Fruit fly (Drosophila melanogaster) whole organism, embryonic: ENCODE measurements around the gene put.

Experiments used
- Antp ChIP-seq: fragments of 200-800 bp; sonication (Bioruptor generic); optimal IDR thresholded peaks from 3 replicates; lab custom pipeline; 2016; ENCODE audit warnings: missing biosample characterization, missing genetic modification characterization
- CG10267 ChIP-seq: fragments of 200-800 bp; sonication (Bioruptor generic); optimal IDR thresholded peaks from 2 replicates; lab custom pipeline; 2018; ENCODE audit warnings: missing biosample characterization, mild to moderate bottlenecking, missing genetic modification characterization, moderate library complexity
- CG1233 ChIP-seq: fragments of 200-800 bp; sonication (Bioruptor generic); optimal IDR thresholded peaks from 4 replicates; lab custom pipeline; 2018; ENCODE audit warnings: missing biosample characterization, mild to moderate bottlenecking, missing genetic modification characterization
- CG13624 ChIP-seq: fragments of 200-800 bp; sonication (Bioruptor generic); optimal IDR thresholded peaks from 2 replicates; lab custom pipeline; 2016; ENCODE audit warnings: missing biosample characterization, missing genetic modification characterization
- CG14667 ChIP-seq: fragments of 200-800 bp; sonication (Bioruptor generic); IDR thresholded peaks from 2 replicates; pipeline ENCODE4 v1.3.6; 2022; ENCODE audit warnings: missing biosample characterization, missing genetic modification characterization
- CG14710 ChIP-seq: fragments of 200-800 bp; sonication (Bioruptor generic); optimal IDR thresholded peaks from 3 replicates; lab custom pipeline; 2019; ENCODE audit warnings: missing biosample characterization, mild to moderate bottlenecking, missing genetic modification characterization, moderate library complexity
- CG15601 ChIP-seq: fragments of 200-800 bp; sonication (Bioruptor generic); optimal IDR thresholded peaks from 3 replicates; lab custom pipeline; 2019; ENCODE audit warnings: missing biosample characterization, mild to moderate bottlenecking, missing genetic modification characterization, moderate library complexity
- CG15696 ChIP-seq: fragments of 200-800 bp; sonication (Bioruptor generic); optimal IDR thresholded peaks from 2 replicates; lab custom pipeline; 2019; ENCODE audit warnings: missing biosample characterization, mild to moderate bottlenecking, missing genetic modification characterization, moderate library complexity
- CG16813 ChIP-seq: fragments of 200-800 bp; sonication (Bioruptor generic); IDR thresholded peaks from 3 replicates; pipeline ENCODE4 v1.3.6; 2022; ENCODE audit warnings: missing biosample characterization, missing genetic modification characterization; ENCODE audit not compliant: partially characterized antibody
- CG1792 ChIP-seq: fragments of 200-800 bp; sonication (Bioruptor generic); optimal IDR thresholded peaks from 2 replicates; lab custom pipeline; 2016; ENCODE audit warnings: missing biosample characterization, missing genetic modification characterization
- CG18599 ChIP-seq: fragments of 200-800 bp; sonication (Bioruptor generic); optimal IDR thresholded peaks from 3 replicates; lab custom pipeline; 2017; ENCODE audit warnings: missing biosample characterization, missing genetic modification characterization, mild to moderate bottlenecking, moderate library complexity, missing genetic modification reagents
- CG2712 ChIP-seq: fragments of 200-800 bp; optimal IDR thresholded peaks from 3 replicates; lab custom pipeline; 2019; ENCODE audit warnings: missing biosample characterization, mild to moderate bottlenecking, missing genetic modification characterization, moderate library complexity
- CG2889 ChIP-seq: fragments of 200-800 bp; sonication (Bioruptor generic); IDR thresholded peaks from 3 replicates; pipeline ENCODE4 v1.3.6; 2022; ENCODE audit warnings: missing biosample characterization, missing genetic modification characterization
- CG31365 ChIP-seq: fragments of 200-800 bp; sonication (Bioruptor generic); optimal IDR thresholded peaks from 2 replicates; lab custom pipeline; 2018; ENCODE audit warnings: missing biosample characterization, mild to moderate bottlenecking, missing genetic modification characterization
- CG3281 ChIP-seq: fragments of 200-800 bp; sonication (Bioruptor generic); optimal IDR thresholded peaks from 3 replicates; lab custom pipeline; 2017; ENCODE audit warnings: missing biosample characterization, mild to moderate bottlenecking, missing genetic modification characterization
- CG4707 ChIP-seq: fragments of 200-800 bp; sonication (Bioruptor generic); optimal IDR thresholded peaks from 2 replicates; lab custom pipeline; 2018; ENCODE audit warnings: missing biosample characterization, mild to moderate bottlenecking, missing genetic modification characterization, moderate library complexity
- CG9876 ChIP-seq: fragments of 200-800 bp; sonication (Bioruptor generic); optimal IDR thresholded peaks from 2 replicates; lab custom pipeline; 2016; ENCODE audit warnings: missing biosample characterization, missing genetic modification characterization
- CG9932 ChIP-seq: fragments of 200-800 bp; sonication (Bioruptor generic); IDR thresholded peaks from 2 replicates; pipeline ENCODE4 v1.3.6; 2022; ENCODE audit warnings: missing biosample characterization, missing genetic modification characterization
- D19A ChIP-seq: fragments of 200-800 bp; optimal IDR thresholded peaks from 3 replicates; lab custom pipeline; 2019; ENCODE audit warnings: missing biosample characterization, mild to moderate bottlenecking, missing genetic modification characterization, moderate library complexity
- Doc2 ChIP-seq: fragments of 200-800 bp; sonication (Bioruptor generic); IDR thresholded peaks from 2 replicates; pipeline ENCODE4 v1.3.6; 2022; ENCODE audit warnings: missing biosample characterization, missing genetic modification characterization
- HLHmδ ChIP-seq: fragments of 200-800 bp; sonication (Bioruptor generic); optimal IDR thresholded peaks from 2 replicates; lab custom pipeline; 2018; ENCODE audit warnings: missing biosample characterization, mild to moderate bottlenecking, missing genetic modification characterization, moderate library complexity
- Hr3 ChIP-seq: fragments of 200-800 bp; sonication (Bioruptor generic); optimal IDR thresholded peaks from 3 replicates; lab custom pipeline; 2016; ENCODE audit warnings: missing biosample characterization, missing genetic modification characterization
- Hr51 ChIP-seq, 2 experiments: fragments of 200-800 bp; sonication (Bioruptor generic); optimal IDR thresholded peaks; 2 replicates in 1 of 2; 3 replicates in 1 of 2; lab custom pipeline; 2016 to 2018; ENCODE audit warnings: missing biosample characterization in 2 of 2, missing genetic modification characterization in 2 of 2, mild to moderate bottlenecking in 1 of 2, moderate library complexity in 1 of 2
- NfI ChIP-seq: fragments of 200-800 bp; sonication (Bioruptor generic); optimal IDR thresholded peaks from 3 replicates; lab custom pipeline; 2018; ENCODE audit warnings: missing biosample characterization, mild to moderate bottlenecking, missing genetic modification characterization, moderate library complexity
- Poxn ChIP-seq: fragments of 200-800 bp; sonication (Bioruptor generic); IDR thresholded peaks from 2 replicates; pipeline ENCODE4 v1.3.6; 2022; ENCODE audit warnings: missing biosample characterization, missing genetic modification characterization
- Xrp1 ChIP-seq: fragments of 200-800 bp; sonication (Bioruptor generic); IDR thresholded peaks from 2 replicates; pipeline ENCODE4 v1.3.6; 2022; ENCODE audit warnings: missing biosample characterization, missing genetic modification characterization
- amos ChIP-seq: fragments of 200-800 bp; sonication (Bioruptor generic); IDR thresholded peaks from 2 replicates; pipeline ENCODE4 v1.3.6; 2022; ENCODE audit warnings: missing biosample characterization, missing genetic modification characterization; ENCODE audit not compliant: partially characterized antibody
- ato ChIP-seq: fragments of 200-800 bp; sonication (Bioruptor generic); IDR thresholded peaks from 2 replicates; pipeline ENCODE4 v1.3.6; 2022; ENCODE audit warnings: missing biosample characterization, missing genetic modification characterization; ENCODE audit not compliant: partially characterized antibody
- chm ChIP-seq: fragments of 200-800 bp; sonication (Bioruptor generic); IDR thresholded peaks from 2 replicates; pipeline ENCODE4 v1.3.6; 2022; ENCODE audit warnings: missing biosample characterization, missing genetic modification characterization
- crc ChIP-seq: fragments of 200-800 bp; sonication (Bioruptor generic); optimal IDR thresholded peaks from 2 replicates; lab custom pipeline; 2016; ENCODE audit warnings: missing biosample characterization, missing genetic modification characterization
- dan ChIP-seq: fragments of 200-800 bp; sonication (Bioruptor generic); IDR thresholded peaks from 2 replicates; pipeline ENCODE4 v1.3.6; 2022; ENCODE audit warnings: missing biosample characterization, missing genetic modification characterization
- dysf ChIP-seq: fragments of 200-800 bp; sonication (Bioruptor generic); IDR thresholded peaks from 3 replicates; pipeline ENCODE4 v1.3.6; 2022; ENCODE audit warnings: missing biosample characterization, missing genetic modification characterization
- emc ChIP-seq: fragments of 200-800 bp; sonication (Bioruptor generic); optimal IDR thresholded peaks from 2 replicates; lab custom pipeline; 2016; ENCODE audit warnings: missing biosample characterization, missing genetic modification characterization
- fd64A ChIP-seq: fragments of 200-800 bp; sonication (Bioruptor generic); optimal IDR thresholded peaks from 3 replicates; lab custom pipeline; 2018; ENCODE audit warnings: missing biosample characterization, mild to moderate bottlenecking, missing genetic modification characterization
- grau ChIP-seq: fragments of 200-800 bp; optimal IDR thresholded peaks from 3 replicates; lab custom pipeline; 2019; ENCODE audit warnings: missing biosample characterization, mild to moderate bottlenecking, missing genetic modification characterization, moderate library complexity
- hbn ChIP-seq: fragments of 200-800 bp; sonication (Bioruptor generic); IDR thresholded peaks from 2 replicates; pipeline ENCODE4 v1.3.6; 2022; ENCODE audit warnings: missing biosample characterization, missing genetic modification characterization; ENCODE audit not compliant: partially characterized antibody
- ind ChIP-seq: fragments of 200-800 bp; sonication (Bioruptor generic); optimal IDR thresholded peaks from 3 replicates; lab custom pipeline; 2016; ENCODE audit warnings: missing biosample characterization, missing genetic modification characterization
- klu ChIP-seq: fragments of 200-800 bp; sonication (Bioruptor generic); IDR thresholded peaks from 2 replicates; pipeline ENCODE4 v1.3.6; 2022; ENCODE audit warnings: missing biosample characterization, missing genetic modification characterization
- lmd ChIP-seq: fragments of 200-800 bp; sonication (Bioruptor generic); IDR thresholded peaks from 2 replicates; pipeline ENCODE4 v1.3.6; 2022; ENCODE audit warnings: missing biosample characterization, missing genetic modification characterization
- p53 ChIP-seq: fragments of 200-800 bp; sonication (Bioruptor generic); optimal IDR thresholded peaks from 2 replicates; lab custom pipeline; 2016; ENCODE audit warnings: missing biosample characterization, missing genetic modification characterization
- phol ChIP-seq: fragments of 200-800 bp; sonication (Bioruptor generic); optimal IDR thresholded peaks from 3 replicates; lab custom pipeline; 2018; ENCODE audit warnings: missing biosample characterization, mild to moderate bottlenecking, missing genetic modification characterization, moderate library complexity
- prd ChIP-seq, 3 experiments: fragments of >200 bp in 2 of 3; fragments of 200-800 bp in 1 of 3; sonication (Bioruptor generic) in 1 of 3; optimal IDR thresholded peaks in 2 of 3; IDR thresholded peaks in 1 of 3; 2 replicates in 2 of 3; 3 replicates in 1 of 3; pipeline versions ENCODE4 v1.3.6 to Lab custom; 2017 to 2022; ENCODE audit warnings: missing biosample characterization in 1 of 3, missing genetic modification characterization in 1 of 3
- sens-2 ChIP-seq: fragments of 200-800 bp; sonication (Bioruptor generic); IDR thresholded peaks from 2 replicates; pipeline ENCODE4 v1.3.6; 2022; ENCODE audit warnings: missing biosample characterization, missing genetic modification characterization
- seq ChIP-seq: fragments of 200-800 bp; sonication (Bioruptor generic); IDR thresholded peaks from 2 replicates; pipeline ENCODE4 v1.3.6; 2022; ENCODE audit warnings: missing biosample characterization, missing genetic modification characterization
- tgo ChIP-seq: fragments of 200-800 bp; sonication (Bioruptor generic); IDR thresholded peaks from 3 replicates; pipeline ENCODE4 v1.3.6; 2022; ENCODE audit warnings: missing biosample characterization, missing genetic modification characterization
- tin ChIP-seq: fragments of 200-800 bp; sonication (Bioruptor generic); optimal IDR thresholded peaks from 3 replicates; lab custom pipeline; 2016; ENCODE audit warnings: missing biosample characterization, missing genetic modification characterization
- zfh1 ChIP-seq: fragments of 200-800 bp; sonication (Bioruptor generic); IDR thresholded peaks from 3 replicates; pipeline ENCODE4 v1.3.6; 2022; ENCODE audit warnings: missing biosample characterization, missing genetic modification characterization

The put gene

dm6 chr3R:14656760-14657604 lies 31.5 kb upstream of the put start, which contains the start of gene CG3505 (continued):
- 0 out of 3 replicates have a peak, but pooled peaks have one; percentile 36 for TF ChIP-seq dysf (GFP tag; lab: Robert Waterston, UW)
- peak; percentile 1 for TF ChIP-seq Hr3
- no peak for TF ChIP-seq klu (GFP tag; lab: Robert Waterston, UW)
- no peak for TF ChIP-seq sens-2 (GFP tag; lab: Robert Waterston, UW)
- TF ChIP-seq zfh1 = peak; percentile 45; the same call in 1 of the 3 replicates
- TF ChIP-seq grau = peak; percentile 50
- peak; percentile 40; the same call in 1 of the 2 replicates for TF ChIP-seq amos (GFP tag; lab: Robert Waterston, UW)
- TF ChIP-seq p53 (GFP tag; lab: Kevin White, UChicago) = no peak
- no peak for TF ChIP-seq Poxn
- TF ChIP-seq Xrp1 = peak; percentile 26; the same call in 1 of the 2 replicates
- no peak for TF ChIP-seq prd (optimal IDR thresholded peaks at IDR 0.05; lab: Kevin White, UChicago)
- TF ChIP-seq prd (GFP tag; IDR thresholded peaks at IDR 0.05; lab: Robert Waterston, UW) = 0 out of 3 replicates have a peak, but pooled peaks have one; percentile 22
- peak; percentile 45 for TF ChIP-seq phol (tag; lab: Kevin White, UChicago)
- no peak for TF ChIP-seq CG1233 (GFP tag; lab: Kevin White, UChicago)
- TF ChIP-seq CG2889 (GFP tag; lab: Robert Waterston, UW) = no peak
- peak; percentile 49 for TF ChIP-seq NfI (GFP tag; lab: Kevin White, UChicago)
- peak; percentile 19 for TF ChIP-seq CG15601 (tag; lab: Kevin White, UChicago)
- TF ChIP-seq D19A (tag; lab: Kevin White, UChicago) = peak; percentile 71
- peak; percentile 24 for TF ChIP-seq ind (GFP tag; lab: Kevin White, UChicago)
- TF ChIP-seq crc = no peak
- TF ChIP-seq CG18599 (GFP tag; lab: Kevin White, UChicago) = peak; percentile 42
- peak; percentile 22 for TF ChIP-seq HLHmδ (GFP tag; lab: Kevin White, UChicago)
- TF ChIP-seq seq = no peak
- 0 out of 2 replicates have a peak, but pooled peaks have one; percentile 8 for TF ChIP-seq ato (GFP tag; lab: Robert Waterston, UW)
- TF ChIP-seq CG9876 (GFP tag; lab: Kevin White, UChicago) = no peak
- TF ChIP-seq CG15696 = no peak
- no peak for TF ChIP-seq CG13624 (GFP tag; lab: Kevin White, UChicago)
- peak; percentile 23 for TF ChIP-seq CG10267
- no peak for TF ChIP-seq CG9932 (GFP tag; lab: Robert Waterston, UW)
- no peak for TF ChIP-seq CG4707 (GFP tag; lab: Kevin White, UChicago)
- no peak for TF ChIP-seq CG14667 (GFP tag; lab: Robert Waterston, UW)
- no peak for TF ChIP-seq Doc2 (GFP tag; lab: Robert Waterston, UW)
- no peak for TF ChIP-seq fd64A (GFP tag; lab: Kevin White, UChicago)
- peak; percentile 38; the same call in 1 of the 2 replicates for TF ChIP-seq hbn (GFP tag; lab: Robert Waterston, UW)
- peak; percentile 16; the same call in 1 of the 3 replicates for TF ChIP-seq CG16813 (GFP tag; lab: Robert Waterston, UW)
- TF ChIP-seq tgo = peak; percentile 36; the same call in 2 of the 3 replicates
- peak; percentile 53 for TF ChIP-seq CG3281 (GFP tag; lab: Kevin White, UChicago)
- no peak for TF ChIP-seq Hr51 (GFP tag; optimal IDR thresholded peaks at IDR 0.05; lab: Kevin White, UChicago)
- no peak for TF ChIP-seq dan (GFP tag; lab: Robert Waterston, UW)
- TF ChIP-seq CG31365 (tag; lab: Kevin White, UChicago) = peak; percentile 6
- TF ChIP-seq CG1792 (GFP tag; lab: Kevin White, UChicago) = no peak
- peak; percentile 14; the same call in 1 of the 2 replicates for TF ChIP-seq lmd
- TF ChIP-seq tin (GFP tag; lab: Kevin White, UChicago) = no peak
- no peak for TF ChIP-seq emc (GFP tag; lab: Kevin White, UChicago)
- peak; percentile 33; the same call in 1 of the 2 replicates for TF ChIP-seq chm (GFP tag; lab: Robert Waterston, UW)
- peak; percentile 60 for TF ChIP-seq CG14710 (tag; lab: Kevin White, UChicago)
- peak; percentile 17 for TF ChIP-seq CG2712 (tag; lab: Kevin White, UChicago)
- peak; percentile 5 for TF ChIP-seq Antp
